Fruit fly (Drosophila melanogaster): ENCODE results near the gene CG34043.

Gene CG34043

dm6 chr2L:10250441-10250847 is 30.2 kb downstream of the CG34043 start, which contains the start of the genes bsk and CG31717 (continued):
- no peak for TF ChIP-seq scrt (GFP tag; optimal IDR thresholded peaks at IDR 0.05)
- no peak for TF ChIP-seq CG11696 (GFP tag; IDR thresholded peaks at IDR 0.05)
- no peak for TF ChIP-seq sima (GFP tag; optimal IDR thresholded peaks at IDR 0.05)
- TF ChIP-seq CG3407 (GFP tag; optimal IDR thresholded peaks at IDR 0.05) = no peak
- TF ChIP-seq Xrp1 (GFP tag; IDR thresholded peaks at IDR 0.05) = no peak
- TF ChIP-seq exex (tag; optimal IDR thresholded peaks at IDR 0.05) = no peak
- TF ChIP-seq mirr (GFP tag; optimal IDR thresholded peaks at IDR 0.05) = no peak
- TF ChIP-seq CG3281 (GFP tag; optimal IDR thresholded peaks at IDR 0.05) = no peak
- no peak for TF ChIP-seq mld (GFP tag; IDR thresholded peaks at IDR 0.05; ENCODE audit: partially characterized antibody)
- no peak for TF ChIP-seq Abd-B (GFP tag; optimal IDR thresholded peaks at IDR 0.05)
- TF ChIP-seq gsb-n (tag; optimal IDR thresholded peaks at IDR 0.05) = no peak
- no peak for TF ChIP-seq sr (GFP tag; IDR thresholded peaks at IDR 0.05)
- no peak for TF ChIP-seq run (tag; optimal IDR thresholded peaks at IDR 0.05)
- no peak for TF ChIP-seq Six4 (GFP tag; optimal IDR thresholded peaks at IDR 0.05)
- no peak for TF ChIP-seq prd (optimal IDR thresholded peaks at IDR 0.05)
- no peak for TF ChIP-seq prd (GFP tag; IDR thresholded peaks at IDR 0.05)
- peak; percentile 81 for TF ChIP-seq pzg (GFP tag; optimal IDR thresholded peaks at IDR 0.05)
- TF ChIP-seq onecut (GFP tag; IDR thresholded peaks at IDR 0.05) = peak; percentile 31; the same call in 1 of the 2 replicates
- TF ChIP-seq CG8944 (GFP tag; optimal IDR thresholded peaks at IDR 0.05) = no peak
- TF ChIP-seq CG12769 (tag; optimal IDR thresholded peaks at IDR 0.05) = no peak
- TF ChIP-seq D19B (GFP tag; optimal IDR thresholded peaks at IDR 0.05) = no peak
- TF ChIP-seq CG7963 (GFP tag; IDR thresholded peaks at IDR 0.05; ENCODE audit: partially characterized antibody) = no peak
- TF ChIP-seq unpg (GFP tag; optimal IDR thresholded peaks at IDR 0.05) = no peak
- TF ChIP-seq CG8388 (GFP tag; optimal IDR thresholded peaks at IDR 0.05) = no peak
- no peak for TF ChIP-seq oc (tag; optimal IDR thresholded peaks at IDR 0.05)
- no peak for TF ChIP-seq insv (GFP tag; optimal IDR thresholded peaks at IDR 0.05)
- no peak for TF ChIP-seq dm (GFP tag; optimal IDR thresholded peaks at IDR 0.05)
- TF ChIP-seq CG12104 (GFP tag; optimal IDR thresholded peaks at IDR 0.05) = no peak
- no peak for TF ChIP-seq dmrt11E (tag; optimal IDR thresholded peaks at IDR 0.05)
- TF ChIP-seq NFAT (GFP tag; IDR thresholded peaks at IDR 0.05) = no peak
- TF ChIP-seq CG6272 (GFP tag; IDR thresholded peaks at IDR 0.05) = no peak
- no peak for TF ChIP-seq jumu (GFP tag; optimal IDR thresholded peaks at IDR 0.05)
- TF ChIP-seq knrl (GFP tag; IDR thresholded peaks at IDR 0.05; ENCODE audit: partially characterized antibody) = no peak; the same call in 2 of the 3 replicates
- no peak for TF ChIP-seq CG34224 (GFP tag; IDR thresholded peaks at IDR 0.05; ENCODE audit: partially characterized antibody)
- peak; percentile 39; the same call in 1 of the 3 replicates for TF ChIP-seq vnd (GFP tag; IDR thresholded peaks at IDR 0.05; ENCODE audit: partially characterized antibody)
- no peak for TF ChIP-seq CG6175 (GFP tag; IDR thresholded peaks at IDR 0.05)
- TF ChIP-seq lmd (GFP tag; IDR thresholded peaks at IDR 0.05) = no peak
- TF ChIP-seq h (optimal IDR thresholded peaks at IDR 0.05) = no peak
- no peak for TF ChIP-seq CG8281 (tag; optimal IDR thresholded peaks at IDR 0.05)
- no peak for TF ChIP-seq B-H1 (GFP tag; IDR thresholded peaks at IDR 0.05)
- no peak for TF ChIP-seq ttk (GFP tag; IDR thresholded peaks at IDR 0.05)
- TF ChIP-seq CG15479 (GFP tag; optimal IDR thresholded peaks at IDR 0.05) = no peak
- TF ChIP-seq CG1647 (GFP tag; optimal IDR thresholded peaks at IDR 0.05) = no peak
- no peak for TF ChIP-seq usp (GFP tag; optimal IDR thresholded peaks at IDR 0.05)
- no peak for TF ChIP-seq CG8765 (GFP tag; IDR thresholded peaks at IDR 0.05)
- TF ChIP-seq CG8478 (optimal IDR thresholded peaks at IDR 0.05) = no peak
- no peak for TF ChIP-seq Adf1 (GFP tag; IDR thresholded peaks at IDR 0.05)
- no peak for TF ChIP-seq CG32532 (GFP tag; IDR thresholded peaks at IDR 0.05)
- TF ChIP-seq aop (GFP tag; IDR thresholded peaks at IDR 0.05) = no peak
- TF ChIP-seq sna (GFP tag; IDR thresholded peaks at IDR 0.05; ENCODE audit: partially characterized antibody) = no peak
- TF ChIP-seq CG10366 (GFP tag; IDR thresholded peaks at IDR 0.05) = no peak
- TF ChIP-seq B-H2 (GFP tag; optimal IDR thresholded peaks at IDR 0.05) = peak; percentile 5
- no peak for TF ChIP-seq Camta (GFP tag; optimal IDR thresholded peaks at IDR 0.05)
